Worm (Caenorhabditis elegans) whole organism, L3 larva: ENCODE results near the gene pqn-8.

Experiments
- R02D3.7 ChIP-seq: fragments of 150-350 bp; optimal IDR thresholded peaks from 2 replicates; lab custom pipeline; 2014; ENCODE audit warnings: missing biosample characterization, missing genetic modification characterization
- aly-2 ChIP-seq: fragments of 150-350 bp; optimal IDR thresholded peaks from 2 replicates; lab custom pipeline; 2014; ENCODE audit warnings: missing biosample characterization, missing genetic modification characterization
- ama-1 ChIP-seq: fragments of 150-350 bp; optimal IDR thresholded peaks from 2 replicates; lab custom pipeline; 2018
- ceh-16 ChIP-seq: sonication (generic microtip); optimal IDR thresholded peaks from 2 replicates; lab custom pipeline; 2017; ENCODE audit warnings: missing biosample characterization, missing genetic modification characterization
- ceh-28 ChIP-seq: fragments of 150-350 bp; optimal IDR thresholded peaks from 2 replicates; lab custom pipeline; 2014; ENCODE audit warnings: missing biosample characterization, missing genetic modification reagents, missing genetic modification characterization
- ceh-82 ChIP-seq: fragments of 150-350 bp; optimal IDR thresholded peaks from 2 replicates; lab custom pipeline; 2014; ENCODE audit warnings: missing biosample characterization, missing genetic modification characterization
- ceh-9 ChIP-seq: sonication (generic microtip); optimal IDR thresholded peaks from 2 replicates; lab custom pipeline; 2018; ENCODE audit warnings: missing biosample characterization, missing genetic modification characterization
- daf-12 ChIP-seq: fragments of 150-350 bp; optimal IDR thresholded peaks from 2 replicates; lab custom pipeline; 2014; ENCODE audit warnings: missing biosample characterization, missing genetic modification reagents, missing genetic modification characterization
- elt-1 ChIP-seq: fragments of 150-350 bp; optimal IDR thresholded peaks from 2 replicates; lab custom pipeline; 2014; ENCODE audit warnings: missing biosample characterization, missing genetic modification characterization
- elt-2 ChIP-seq: sonication (generic microtip); optimal IDR thresholded peaks from 2 replicates; lab custom pipeline; 2016; ENCODE audit warnings: missing genetic modification reagents, mild to moderate bottlenecking, missing genetic modification characterization, missing compliant biosample characterization
- fkh-10 ChIP-seq: sonication (generic microtip); optimal IDR thresholded peaks from 2 replicates; lab custom pipeline; 2017; ENCODE audit warnings: missing biosample characterization, missing genetic modification reagents, missing genetic modification characterization
- fkh-2 ChIP-seq: fragments of 150-350 bp; optimal IDR thresholded peaks from 2 replicates; lab custom pipeline; 2014; ENCODE audit warnings: missing biosample characterization, missing genetic modification reagents, missing genetic modification characterization
- jun-1 ChIP-seq: fragments of 150-350 bp; optimal IDR thresholded peaks from 2 replicates; lab custom pipeline; 2014; ENCODE audit warnings: missing biosample characterization, missing genetic modification reagents, missing genetic modification characterization
- lin-15B ChIP-seq: fragments of 150-350 bp; optimal IDR thresholded peaks from 2 replicates; lab custom pipeline; 2014; ENCODE audit warnings: missing biosample characterization, missing genetic modification characterization
- lin-39 ChIP-seq: fragments of 150-350 bp; optimal IDR thresholded peaks from 2 replicates; lab custom pipeline; 2018; ENCODE audit warnings: missing biosample characterization, missing genetic modification reagents, missing genetic modification characterization
- mml-1 ChIP-seq: fragments of 150-350 bp; sonication (generic microtip); optimal IDR thresholded peaks from 3 replicates; lab custom pipeline; 2014; ENCODE audit warnings: missing biosample characterization, missing genetic modification characterization
- nfya-1 ChIP-seq: sonication (generic microtip); optimal IDR thresholded peaks from 2 replicates; lab custom pipeline; 2017; ENCODE audit warnings: missing genetic modification characterization, mild to moderate bottlenecking, missing compliant biosample characterization, antibody characterized with exemption, moderate library complexity; ENCODE audit not compliant: insufficient read depth
- nhr-11 ChIP-seq: fragments of 150-350 bp; optimal IDR thresholded peaks from 2 replicates; lab custom pipeline; 2014; ENCODE audit warnings: missing biosample characterization, missing genetic modification characterization
- nhr-12 ChIP-seq: fragments of 150-350 bp; optimal IDR thresholded peaks from 2 replicates; lab custom pipeline; 2014; ENCODE audit warnings: missing biosample characterization, missing genetic modification characterization
- nhr-23 ChIP-seq: fragments of 150-350 bp; optimal IDR thresholded peaks from 2 replicates; lab custom pipeline; 2014; ENCODE audit warnings: missing biosample characterization, missing genetic modification reagents, missing genetic modification characterization
- nhr-237 ChIP-seq: fragments of 150-350 bp; optimal IDR thresholded peaks from 2 replicates; lab custom pipeline; 2014; ENCODE audit warnings: missing biosample characterization, missing genetic modification characterization
- nhr-25 ChIP-seq: sonication (generic microtip); optimal IDR thresholded peaks from 2 replicates; lab custom pipeline; 2017; ENCODE audit warnings: missing biosample characterization, missing genetic modification characterization
- nhr-28 ChIP-seq: fragments of 150-350 bp; optimal IDR thresholded peaks from 2 replicates; lab custom pipeline; 2014; ENCODE audit warnings: missing biosample characterization, missing genetic modification characterization
- nhr-43 ChIP-seq: sonication (generic microtip); optimal IDR thresholded peaks from 2 replicates; lab custom pipeline; 2016; ENCODE audit warnings: mild to moderate bottlenecking, missing genetic modification characterization, missing compliant biosample characterization; ENCODE audit not compliant: poor library complexity, severe bottlenecking
- nhr-76 ChIP-seq: fragments of 150-350 bp; sonication (generic microtip); optimal IDR thresholded peaks from 5 replicates; lab custom pipeline; 2014; ENCODE audit warnings: missing biosample characterization, missing genetic modification characterization
- nhr-77 ChIP-seq: fragments of 150-350 bp; optimal IDR thresholded peaks from 2 replicates; lab custom pipeline; 2014; ENCODE audit warnings: missing biosample characterization, missing genetic modification characterization
- pha-4 ChIP-seq: fragments of 150-350 bp; optimal IDR thresholded peaks from 2 replicates; lab custom pipeline; 2014; ENCODE audit warnings: missing biosample characterization, missing genetic modification reagents, missing genetic modification characterization
- pqm-1 ChIP-seq: fragments of 150-350 bp; optimal IDR thresholded peaks from 2 replicates; lab custom pipeline; 2017; ENCODE audit warnings: missing biosample characterization, missing genetic modification characterization, inconsistent platforms
- sea-2 ChIP-seq: fragments of 150-350 bp; sonication (generic microtip); optimal IDR thresholded peaks from 4 replicates; lab custom pipeline; 2014; ENCODE audit warnings: missing biosample characterization, missing genetic modification reagents, missing genetic modification characterization
- skn-1 ChIP-seq: fragments of 150-350 bp; optimal IDR thresholded peaks from 2 replicates; lab custom pipeline; 2014; ENCODE audit warnings: missing biosample characterization, missing genetic modification characterization
- snpc-4 ChIP-seq: fragments of 150-350 bp; optimal IDR thresholded peaks from 2 replicates; lab custom pipeline; 2014; ENCODE audit warnings: missing biosample characterization, missing genetic modification characterization
- unc-39 ChIP-seq: sonication (generic microtip); optimal IDR thresholded peaks from 4 replicates; lab custom pipeline; 2017; ENCODE audit warnings: missing biosample characterization, missing genetic modification characterization
- unc-62 ChIP-seq: fragments of 150-350 bp; sonication (generic microtip); optimal IDR thresholded peaks from 4 replicates; lab custom pipeline; 2014; ENCODE audit warnings: missing biosample characterization, missing genetic modification reagents, missing genetic modification characterization
- zag-1 ChIP-seq: fragments of 150-350 bp; optimal IDR thresholded peaks from 2 replicates; lab custom pipeline; 2014; ENCODE audit warnings: missing biosample characterization, missing genetic modification characterization
- ztf-11 ChIP-seq: fragments of 150-350 bp; optimal IDR thresholded peaks from 2 replicates; lab custom pipeline; 2014; ENCODE audit warnings: missing biosample characterization, missing genetic modification characterization
- ztf-4 ChIP-seq: fragments of 150-350 bp; optimal IDR thresholded peaks from 2 replicates; lab custom pipeline; 2014; ENCODE audit warnings: missing biosample characterization, missing genetic modification characterization

Gene pqn-8

ce11 chrIII:10027947-10028346 lies 30.2 kb upstream of the pqn-8 start, which contains the start of gene ins-23:
TSS of gene ins-23 (plus strand) at chrIII:10028247.
- TF ChIP-seq nhr-237 (tag; lab: Kevin White, UChicago) (no peak), ztf-11 (tag; lab: Kevin White, UChicago) (no peak), nhr-76 (no peak), nhr-23 (tag; lab: Kevin White, UChicago) (no peak), nfya-1 (no peak), lin-39 (tag; lab: Kevin White, UChicago) (no peak), elt-2 (tag; lab: Kevin White, UChicago) (no peak), zag-1 (tag; lab: Kevin White, UChicago) (no peak), ztf-4 (no peak), ama-1 (lab: Kevin White, UChicago) (no peak), nhr-11 (tag; lab: Kevin White, UChicago) (no peak), nhr-12 (tag; lab: Kevin White, UChicago) (no peak), ceh-28 (tag; lab: Kevin White, UChicago) (no peak), fkh-10 (GFP tag; lab: Kevin White, UChicago) (no peak), pqm-1 (no peak), nhr-43 (tag; lab: Kevin White, UChicago) (no peak), R02D3.7 (no peak), nhr-25 (tag; lab: Kevin White, UChicago) (no peak), snpc-4 (tag; lab: Kevin White, UChicago) (no peak), fkh-2 (tag; lab: Kevin White, UChicago) (no peak)

ce11 chrIII:10025989-10026388 lies 28.2 kb upstream of the pqn-8 start, which contains the start of gene ins-22:
TSS of gene ins-22 (plus strand) at chrIII:10026289.
- TF ChIP-seq pha-4 (tag; lab: Kevin White, UChicago) (no peak), skn-1 (no peak), nhr-76 (no peak), unc-62 (GFP tag; lab: Kevin White, UChicago) (no peak), aly-2 (tag; lab: Kevin White, UChicago) (no peak), daf-12 (tag; lab: Kevin White, UChicago) (no peak), nhr-25 (tag; lab: Kevin White, UChicago) (no peak), lin-39 (tag; lab: Kevin White, UChicago) (no peak), ztf-4 (no peak), jun-1 (tag; lab: Kevin White, UChicago) (no peak), fkh-10 (GFP tag; lab: Kevin White, UChicago) (no peak), ceh-16 (tag; lab: Kevin White, UChicago) (no peak)

- TF ChIP-seq ztf-11 (tag; lab: Kevin White, UChicago) (no peak), lin-15B (no peak), sea-2 (no peak), nhr-77 (tag; lab: Kevin White, UChicago) (no peak), nhr-28 (tag; lab: Kevin White, UChicago) (no peak), nhr-23 (tag; lab: Kevin White, UChicago) (no peak), nfya-1 (no peak), ceh-82 (no peak), unc-62 (GFP tag; lab: Kevin White, UChicago) (no peak), nhr-76 (no peak), mml-1 (no peak), nhr-11 (tag; lab: Kevin White, UChicago) (no peak), elt-1 (tag; lab: Kevin White, UChicago) (no peak), unc-39 (no peak), pqm-1 (no peak), lin-39 (tag; lab: Kevin White, UChicago) (no peak), ceh-9 (tag; lab: Kevin White, UChicago) (no peak)
These were observed 25.7 kb upstream of the pqn-8 start, which contains the start of gene ins-21 for ce11 chrIII:10023452-10023851. TSS of gene ins-21 (plus strand) at chrIII:10023752.

- TF ChIP-seq ama-1 (lab: Kevin White, UChicago): no peak
- no peak for TF ChIP-seq lin-39 (tag; lab: Kevin White, UChicago)
- no peak for TF ChIP-seq R02D3.7
These were observed 20.2 kb upstream of the pqn-8 start for ce11 chrIII:10018007-10018406.
